Worm (Caenorhabditis elegans) whole organism, young adult: ENCODE data around the gene sto-6.

ENCODE experiments used
- F23B12.7 ChIP-seq: sonication (generic microtip); optimal IDR thresholded peaks from 2 replicates; lab custom pipeline; 2017; ENCODE audit warnings: missing genetic modification characterization, mild to moderate bottlenecking, missing compliant biosample characterization, antibody characterized with exemption, moderate library complexity; ENCODE audit not compliant: insufficient read depth
- atf-7 ChIP-seq: sonication (generic microtip); optimal IDR thresholded peaks from 2 replicates; lab custom pipeline; 2017; ENCODE audit warnings: mild to moderate bottlenecking, missing genetic modification characterization, missing compliant biosample characterization
- hrde-1 ChIP-seq: sonication (generic microtip); optimal IDR thresholded peaks from 2 replicates; lab custom pipeline; 2016; ENCODE audit warnings: missing genetic modification characterization, mild to moderate bottlenecking, missing compliant biosample characterization, moderate library complexity, missing genotype, missing genetic modification reagents, borderline replicate concordance
- hsf-1 ChIP-seq: fragments of 200-800 bp; sonication (Bioruptor generic); IDR thresholded peaks from 2 replicates; pipeline ENCODE4 v1.3.6; 2022; ENCODE audit warnings: missing genetic modification reagents, missing genetic modification characterization, missing compliant biosample characterization
- lin-35 ChIP-seq, 3 experiments: fragments of 150-350 bp in 2 of 3; sonication (generic microtip) in 1 of 3; optimal IDR thresholded peaks; 2 replicates each; lab custom pipeline; 2014 to 2018; ENCODE audit warnings: missing biosample characterization in 3 of 3, missing genetic modification characterization in 3 of 3, missing genetic modification reagents in 3 of 3
- madf-6 ChIP-seq: fragments of 200-800 bp; sonication (Bioruptor generic); IDR thresholded peaks from 2 replicates; pipeline ENCODE4 v1.3.6; 2022; ENCODE audit warnings: missing genetic modification reagents, missing genetic modification characterization, missing compliant biosample characterization
- mcd-1 ChIP-seq: fragments of 200-800 bp; sonication (Bioruptor generic); IDR thresholded peaks from 2 replicates; pipeline ENCODE4 v1.3.6; 2022; ENCODE audit warnings: missing genetic modification reagents, missing genetic modification characterization, missing compliant biosample characterization
- pbrm-1 ChIP-seq: fragments of 200-800 bp; sonication (Bioruptor generic); IDR thresholded peaks from 2 replicates; pipeline ENCODE4 v1.3.6; 2022; ENCODE audit warnings: missing genetic modification reagents, missing genetic modification characterization, missing compliant biosample characterization
- snpc-1.3 ChIP-seq: sonication (generic microtip); optimal IDR thresholded peaks from 2 replicates; lab custom pipeline; 2017; ENCODE audit warnings: missing genetic modification characterization, mild to moderate bottlenecking, missing compliant biosample characterization, antibody characterized with exemption, moderate library complexity, missing genotype, missing genetic modification reagents; ENCODE audit not compliant: insufficient read depth
- snpc-4 ChIP-seq, 5 experiments: fragments of 150-350 bp in 1 of 5; sonication (generic microtip) in 4 of 5; optimal IDR thresholded peaks; 2 replicates each; lab custom pipeline; 2014 to 2018; ENCODE audit warnings: missing genetic modification characterization in 5 of 5, missing biosample characterization in 3 of 5, antibody characterized with exemption in 2 of 5, mild to moderate bottlenecking in 2 of 5, missing compliant biosample characterization in 2 of 5, missing genotype in 2 of 5, moderate library complexity in 2 of 5, missing genetic modification reagents in 1 of 5
- unc-62 ChIP-seq: fragments of 150-350 bp; optimal IDR thresholded peaks from 2 replicates; lab custom pipeline; 2014; ENCODE audit warnings: missing biosample characterization, missing genetic modification reagents, missing genetic modification characterization
- ztf-22 ChIP-seq: fragments of 200-800 bp; sonication (Bioruptor generic); optimal IDR thresholded peaks from 2 replicates; lab custom pipeline; 2018; ENCODE audit warnings: mild to moderate bottlenecking, missing genetic modification characterization, moderate library complexity, missing compliant biosample characterization

DNA sequence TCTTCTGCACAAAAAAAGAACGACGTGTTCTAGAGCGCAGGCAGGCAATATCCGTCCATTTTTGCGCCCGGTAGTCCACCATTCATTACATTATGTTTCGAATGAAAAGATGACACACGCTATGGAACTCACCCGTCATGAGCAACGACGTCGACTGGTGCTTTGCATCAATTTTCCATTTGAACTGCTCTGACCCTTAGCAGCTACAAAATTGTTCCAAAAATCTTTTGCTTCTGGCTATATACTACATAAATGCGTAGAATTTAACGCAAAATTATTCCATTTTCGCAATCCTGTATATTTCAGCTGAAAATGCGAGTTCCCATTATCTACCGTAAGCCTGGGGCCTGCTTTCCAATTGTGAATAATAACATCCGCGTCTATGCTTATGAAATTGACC lies 26.1 kb downstream of the sto-6 start, which contains the start of gene T04F8.3:
- TF ChIP-seq hsf-1 (GFP tag; lab: Robert Waterston, UW) (no peak), lin-35 (GFP tag; optimal IDR thresholded peaks at IDR 0.05; lab: Kevin White, UChicago) (no peak), snpc-1.3 (tag; lab: Kevin White, UChicago) (no peak), mcd-1 (GFP tag; lab: Robert Waterston, UW) (no peak), ztf-22 (GFP tag; lab: Kevin White, UChicago) (no peak), pbrm-1 (GFP tag; lab: Robert Waterston, UW) (no peak), unc-62 (GFP tag; lab: Kevin White, UChicago) (no peak), atf-7 (tag; lab: Kevin White, UChicago) (no peak), F23B12.7 (no peak), hrde-1 (no peak), snpc-4 (GFP tag; optimal IDR thresholded peaks at IDR 0.05; lab: Kevin White, UChicago) (no peak), snpc-4 (tag; optimal IDR thresholded peaks at IDR 0.05; lab: Kevin White, UChicago) (no peak), madf-6 (GFP tag; lab: Robert Waterston, UW) (no peak)
